Worm (Caenorhabditis elegans): ENCODE measurements around the gene txt-17.

txt-17 gene

ce11 chrV:7007307-7007706 lies 45.7 kb downstream of the txt-17 start, which contains the start of gene drd-10:
drd-10 (plus strand) TSS chrV:7007607.
- no peak for TF ChIP-seq ztf-11 (tag; optimal IDR thresholded peaks at IDR 0.05)
- TF ChIP-seq peb-1 (tag; optimal IDR thresholded peaks at IDR 0.05) = no peak
- no peak for TF ChIP-seq F13H6.1 (tag; optimal IDR thresholded peaks at IDR 0.05)
- TF ChIP-seq lsy-2 (tag; optimal IDR thresholded peaks at IDR 0.05) = no peak
- no peak for TF ChIP-seq nhr-11 (tag; optimal IDR thresholded peaks at IDR 0.05)

ce11 chrV:7005964-7006363 lies 47.0 kb downstream of the txt-17 start, which contains the start of gene spig-10:
spig-10 (plus strand) TSS chrV:7006264.
- TF ChIP-seq ztf-1 (GFP tag; conservative IDR thresholded peaks at IDR 0.05) = no peak
- TF ChIP-seq crh-2 (tag; optimal IDR thresholded peaks at IDR 0.05) = no peak
- TF ChIP-seq gmeb-1 (tag; optimal IDR thresholded peaks at IDR 0.05) = no peak
- no peak for TF ChIP-seq unc-62 (GFP tag; optimal IDR thresholded peaks at IDR 0.05)
- no peak for TF ChIP-seq ama-1 (optimal IDR thresholded peaks at IDR 0.05)
- no peak for TF ChIP-seq nhr-23 (tag; optimal IDR thresholded peaks at IDR 0.05)
- TF ChIP-seq blmp-1 (tag; optimal IDR thresholded peaks at IDR 0.05; ENCODE audit: insufficient read depth) = no peak
- TF ChIP-seq nhr-12 (tag; optimal IDR thresholded peaks at IDR 0.05) = no peak
- no peak for TF ChIP-seq Y55F3AM.14 (GFP tag; optimal IDR thresholded peaks at IDR 0.05)
- no peak for TF ChIP-seq nhr-21 (tag; optimal IDR thresholded peaks at IDR 0.05)
- TF ChIP-seq lin-13 (GFP tag; optimal IDR thresholded peaks at IDR 0.05) = no peak
- TF ChIP-seq lin-11 (tag; optimal IDR thresholded peaks at IDR 0.05) = no peak
- TF ChIP-seq nhr-77 (tag; optimal IDR thresholded peaks at IDR 0.05) = no peak

ce11 chrV:7003850-7004249 lies 49.1 kb downstream of the txt-17 start, which contains the start of gene srab-4:
srab-4 (plus strand) TSS chrV:7004150.
- TF ChIP-seq snpc-4 (tag; optimal IDR thresholded peaks at IDR 0.05) = no peak
- TF ChIP-seq lin-13 (GFP tag; optimal IDR thresholded peaks at IDR 0.05) = no peak
- no peak for TF ChIP-seq Y55F3AM.14 (GFP tag; optimal IDR thresholded peaks at IDR 0.05)
- no peak for TF ChIP-seq lin-39 (tag; optimal IDR thresholded peaks at IDR 0.05)
- no peak for TF ChIP-seq mab-5 (tag; optimal IDR thresholded peaks at IDR 0.05)
- TF ChIP-seq gmeb-1 (tag; optimal IDR thresholded peaks at IDR 0.05) = no peak
- TF ChIP-seq zag-1 (tag; optimal IDR thresholded peaks at IDR 0.05) = no peak
- no peak for TF ChIP-seq sem-4 (tag; optimal IDR thresholded peaks at IDR 0.05)
- TF ChIP-seq ztf-1 (GFP tag; conservative IDR thresholded peaks at IDR 0.05) = no peak
- TF ChIP-seq ZK546.5 (tag; optimal IDR thresholded peaks at IDR 0.05) = no peak
- TF ChIP-seq alr-1 (tag; optimal IDR thresholded peaks at IDR 0.05) = no peak
- TF ChIP-seq peb-1 (tag; optimal IDR thresholded peaks at IDR 0.05) = no peak
- no peak for TF ChIP-seq elt-3 (tag; optimal IDR thresholded peaks at IDR 0.05)
- TF ChIP-seq nhr-6 (tag; optimal IDR thresholded peaks at IDR 0.05) = no peak
- no peak for TF ChIP-seq blmp-1 (tag; optimal IDR thresholded peaks at IDR 0.05; ENCODE audit: insufficient read depth)
